Fruit fly (Drosophila melanogaster) whole organism, pupa: ENCODE measurements around the gene anne.

Experiments
- CG10348 ChIP-seq: fragments of 200-800 bp; sonication (Bioruptor generic); IDR thresholded peaks from 2 replicates; pipeline ENCODE4 v1.3.6; 2022; ENCODE audit warnings: missing biosample characterization, missing genetic modification characterization
- CG12605 ChIP-seq: fragments of 200-800 bp; sonication (Bioruptor generic); IDR thresholded peaks from 2 replicates; pipeline ENCODE4 v1.3.6; 2022; ENCODE audit warnings: missing biosample characterization, missing genetic modification characterization
- CG14655 ChIP-seq: fragments of 200-800 bp; sonication (Bioruptor generic); optimal IDR thresholded peaks from 3 replicates; lab custom pipeline; 2017; ENCODE audit warnings: mild to moderate bottlenecking, missing biosample characterization, missing genetic modification reagents, missing genetic modification characterization
- CG15710 ChIP-seq: fragments of 200-800 bp; sonication (Bioruptor generic); optimal IDR thresholded peaks from 2 replicates; lab custom pipeline; 2018; ENCODE audit warnings: missing biosample characterization, mild to moderate bottlenecking, missing genetic modification characterization, moderate library complexity
- CG32121 ChIP-seq: fragments of 200-800 bp; sonication (Bioruptor generic); IDR thresholded peaks from 2 replicates; pipeline ENCODE4 v1.3.6; 2022; ENCODE audit warnings: missing biosample characterization, missing genetic modification characterization
- CG34367 ChIP-seq: fragments of 200-800 bp; sonication (Bioruptor generic); optimal IDR thresholded peaks from 2 replicates; lab custom pipeline; 2018; ENCODE audit warnings: missing biosample characterization, mild to moderate bottlenecking, missing genetic modification characterization
- CG4496 ChIP-seq: fragments of 200-800 bp; sonication (Bioruptor generic); IDR thresholded peaks from 3 replicates; pipeline ENCODE4 v1.3.6; 2022; ENCODE audit warnings: missing biosample characterization, missing genetic modification characterization
- CG8159 ChIP-seq: fragments of 200-800 bp; sonication (Bioruptor generic); optimal IDR thresholded peaks from 3 replicates; lab custom pipeline; 2018; ENCODE audit warnings: missing biosample characterization, mild to moderate bottlenecking, missing genetic modification characterization, moderate library complexity
- CG8301 ChIP-seq: fragments of 200-800 bp; sonication (Bioruptor generic); optimal IDR thresholded peaks from 2 replicates; lab custom pipeline; 2018; ENCODE audit warnings: missing biosample characterization, mild to moderate bottlenecking, missing genetic modification characterization
- CG9948 ChIP-seq: fragments of 200-800 bp; sonication (Bioruptor generic); optimal IDR thresholded peaks from 2 replicates; lab custom pipeline; 2018; ENCODE audit warnings: missing biosample characterization, mild to moderate bottlenecking, missing genetic modification characterization, moderate library complexity
- D1 ChIP-seq: fragments of 200-800 bp; sonication (Bioruptor generic); optimal IDR thresholded peaks from 2 replicates; lab custom pipeline; 2018; ENCODE audit warnings: missing biosample characterization, mild to moderate bottlenecking, missing genetic modification characterization, moderate library complexity
- EcR ChIP-seq: fragments of 200-800 bp; sonication (Bioruptor generic); optimal IDR thresholded peaks from 3 replicates; lab custom pipeline; 2019; ENCODE audit warnings: missing biosample characterization, missing genetic modification characterization, mild to moderate bottlenecking, moderate library complexity, missing genetic modification reagents
- gl ChIP-seq: fragments of 200-800 bp; sonication (Bioruptor generic); optimal IDR thresholded peaks from 2 replicates; lab custom pipeline; 2018; ENCODE audit warnings: missing biosample characterization, mild to moderate bottlenecking, missing genetic modification characterization
- rn ChIP-seq: fragments of 200-800 bp; sonication (Bioruptor generic); IDR thresholded peaks from 2 replicates; pipeline ENCODE4 v1.3.6; 2022; ENCODE audit warnings: missing biosample characterization, missing genetic modification characterization

anne gene

dm6 chr4:181639-182038 lies 49.6 kb downstream of the anne start:
- TF ChIP-seq CG34367 (tag; lab: Kevin White, UChicago), result no peak
- TF ChIP-seq EcR (GFP tag; lab: Kevin White, UChicago), result no peak
- TF ChIP-seq CG8301 (tag; lab: Kevin White, UChicago), result no peak
- no peak for TF ChIP-seq CG8159 (tag; lab: Kevin White, UChicago)
- TF ChIP-seq CG14655 (GFP tag; lab: Kevin White, UChicago), result no peak

- TF ChIP-seq EcR (GFP tag; lab: Kevin White, UChicago) (no peak), CG34367 (tag; lab: Kevin White, UChicago) (no peak), CG8301 (tag; lab: Kevin White, UChicago) (no peak), rn (no peak)
- TF ChIP-seq, all 21 proteins: peak for 0
These were observed 51.7 kb downstream of the anne start for dm6 chr4:183681-184080.

- TF ChIP-seq CG8301 (tag; lab: Kevin White, UChicago) (no peak), rn (no peak), CG10348 (no peak), CG4496 (GFP tag; lab: Robert Waterston, UW) (no peak), CG15710 (tag; lab: Kevin White, UChicago) (no peak), CG12605 (GFP tag; lab: Robert Waterston, UW) (no peak), EcR (GFP tag; lab: Kevin White, UChicago) (no peak), CG14655 (GFP tag; lab: Kevin White, UChicago) (no peak), D1 (no peak), gl (no peak), CG32121 (no peak), CG9948 (tag; lab: Kevin White, UChicago) (no peak)
These were observed 60.5 kb downstream of the anne start for dm6 chr4:192540-192939.
